Worm (Caenorhabditis elegans): Measurements from ENCODE around the gene F31E3.2.

The F31E3.2 gene

DNA sequence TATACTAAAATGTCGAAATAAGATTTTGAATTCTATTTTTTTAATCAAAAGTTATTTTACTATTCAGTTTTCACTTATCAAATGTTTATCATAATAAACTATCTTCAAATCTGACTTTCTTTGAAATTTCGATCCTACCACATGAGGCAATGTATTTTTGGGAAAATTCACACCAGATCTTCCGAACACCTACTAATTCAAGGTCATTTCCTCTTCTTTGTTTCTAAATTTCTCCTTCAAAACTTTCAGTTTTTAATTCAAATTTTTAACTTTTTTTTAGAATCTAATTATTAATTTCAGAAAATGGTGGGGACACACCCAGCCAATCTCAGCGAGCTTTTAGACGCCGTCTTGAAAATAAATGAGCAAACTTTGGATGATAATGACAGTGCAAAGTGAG, 5.8 kb downstream of the F31E3.2 start, which contains the start of gene ceh-20:
Gene ceh-20, plus strand, starts transcription at position 301 of the 400 bp plus-strand sequence.
- no peak for TF ChIP-seq nhr-237 (tag; optimal IDR thresholded peaks at IDR 0.05)
- no peak for TF ChIP-seq ceh-83 (GFP tag; optimal IDR thresholded peaks at IDR 0.05)
- no peak for TF ChIP-seq cnd-1 (tag; optimal IDR thresholded peaks at IDR 0.05)
- no peak for TF ChIP-seq zip-8 (tag; optimal IDR thresholded peaks at IDR 0.05)
- TF ChIP-seq ceh-43 (GFP tag; optimal IDR thresholded peaks at IDR 0.05): no peak
- no peak for TF ChIP-seq nhr-12 (tag; optimal IDR thresholded peaks at IDR 0.05)
- TF ChIP-seq lin-32 (GFP tag; optimal IDR thresholded peaks at IDR 0.05): no peak
- no peak for TF ChIP-seq ces-1 (GFP tag; optimal IDR thresholded peaks at IDR 0.05)
- no peak for TF ChIP-seq blmp-1 (tag; optimal IDR thresholded peaks at IDR 0.05)
- TF ChIP-seq snpc-4 (tag; optimal IDR thresholded peaks at IDR 0.05): no peak
- no peak for TF ChIP-seq ham-2 (GFP tag; optimal IDR thresholded peaks at IDR 0.05)
- no peak for TF ChIP-seq flh-1 (GFP tag; optimal IDR thresholded peaks at IDR 0.05)
- no peak for TF ChIP-seq M03D4.4 (tag; optimal IDR thresholded peaks at IDR 0.05)
- TF ChIP-seq ceh-39 (tag; optimal IDR thresholded peaks at IDR 0.05): no peak
- no peak for TF ChIP-seq elt-1 (tag; optimal IDR thresholded peaks at IDR 0.05; ENCODE audit: borderline replicate concordance, insufficient read depth)
- TF ChIP-seq lin-13 (tag; optimal IDR thresholded peaks at IDR 0.05): no peak
- TF ChIP-seq ztf-11 (tag; optimal IDR thresholded peaks at IDR 0.05): no peak
- TF ChIP-seq elt-3 (tag; optimal IDR thresholded peaks at IDR 0.05): no peak
- no peak for TF ChIP-seq unc-62 (GFP tag; optimal IDR thresholded peaks at IDR 0.05)

DNA sequence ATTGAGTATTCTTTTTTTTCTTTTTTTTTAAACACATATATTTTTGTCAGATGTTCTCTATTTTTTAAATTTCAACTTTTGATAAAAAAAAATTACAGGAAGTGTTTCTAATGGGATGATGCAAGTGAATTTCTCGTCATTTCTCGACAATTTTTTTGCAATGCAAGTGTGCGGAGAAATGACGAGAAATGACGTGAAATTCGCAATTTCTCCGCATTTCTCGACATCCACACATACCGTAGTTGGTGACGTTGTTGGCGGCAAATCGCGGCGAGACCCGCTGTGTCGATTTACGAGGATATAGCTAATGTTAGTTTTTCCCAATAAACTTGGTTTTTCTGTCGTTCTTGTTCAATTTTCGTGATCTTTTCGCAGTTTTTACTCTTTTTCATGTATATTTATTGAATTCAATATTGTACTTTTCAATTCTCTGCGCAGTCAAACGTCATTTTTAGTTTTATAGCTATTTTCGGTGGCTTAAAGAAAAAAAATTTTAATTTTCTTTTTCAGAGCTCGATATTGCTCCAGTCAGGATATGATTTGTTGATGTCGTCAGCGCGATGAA, 8.3 kb downstream of the F31E3.2 start, which contains the start of gene F31E3.6:
Gene F31E3.6, plus strand, starts transcription at position 93 of the 565 bp plus-strand sequence.
- TF ChIP-seq lsy-2 (tag; optimal IDR thresholded peaks at IDR 0.05): peak; percentile 35

DNA sequence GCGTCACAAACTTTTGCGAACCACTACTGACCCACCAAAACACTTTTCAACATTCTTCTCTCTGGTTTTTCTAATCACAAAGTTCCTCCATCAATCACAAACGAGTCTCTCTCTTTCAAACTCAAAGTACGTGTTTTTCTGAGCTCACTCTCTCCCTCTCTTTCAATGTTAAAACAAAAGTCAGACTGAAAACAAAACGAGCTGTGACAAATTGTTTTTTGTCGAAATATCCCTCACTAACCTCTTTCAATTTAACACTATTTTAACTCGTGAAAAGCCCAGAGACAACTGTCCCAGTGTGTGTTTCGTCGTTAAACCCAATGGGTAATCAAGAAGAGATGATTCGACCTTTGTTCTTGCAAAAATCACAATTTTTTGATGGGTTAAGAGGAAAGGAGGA, 14.3 kb downstream of the F31E3.2 start:
- TF ChIP-seq M03D4.4 (tag; optimal IDR thresholded peaks at IDR 0.05) (no peak), pha-4 (tag; optimal IDR thresholded peaks at IDR 0.05) (no peak), unc-62 (GFP tag; optimal IDR thresholded peaks at IDR 0.05) (peak; percentile 50), ceh-39 (tag; optimal IDR thresholded peaks at IDR 0.05) (no peak), hlh-1 (tag; optimal IDR thresholded peaks at IDR 0.05) (peak; percentile 52), cnd-1 (tag; optimal IDR thresholded peaks at IDR 0.05) (no peak)

DNA sequence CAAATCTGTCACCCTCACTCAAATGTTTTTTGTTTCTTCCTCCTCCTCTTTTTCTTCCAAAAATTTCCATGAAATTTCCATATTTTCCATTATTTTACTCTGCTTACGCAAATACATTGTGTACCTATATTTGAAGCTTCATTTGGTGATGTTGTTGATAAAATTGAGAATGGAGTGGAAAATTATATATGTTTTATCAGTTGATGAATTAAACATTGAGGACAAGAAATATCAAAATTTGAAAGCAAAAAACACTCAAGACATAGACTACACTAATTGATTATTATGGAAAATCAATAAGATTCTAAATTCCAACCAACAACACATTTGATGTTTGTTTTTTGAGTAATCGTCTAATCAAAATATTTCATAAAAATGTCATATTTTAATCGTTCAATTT, 15.4 kb downstream of the F31E3.2 start:
- TF ChIP-seq bed-3 (GFP tag; optimal IDR thresholded peaks at IDR 0.05) (no peak), nhr-2 (tag; optimal IDR thresholded peaks at IDR 0.05) (no peak), mep-1 (tag; optimal IDR thresholded peaks at IDR 0.05) (no peak), nhr-237 (tag; optimal IDR thresholded peaks at IDR 0.05) (no peak), pha-4 (tag; optimal IDR thresholded peaks at IDR 0.05) (no peak), M03D4.4 (tag; optimal IDR thresholded peaks at IDR 0.05) (no peak), zip-8 (tag; optimal IDR thresholded peaks at IDR 0.05) (no peak), mls-2 (tag; optimal IDR thresholded peaks at IDR 0.05) (no peak), nhr-28 (tag; optimal IDR thresholded peaks at IDR 0.05) (no peak), lsy-2 (tag; optimal IDR thresholded peaks at IDR 0.05) (no peak), unc-120 (tag; optimal IDR thresholded peaks at IDR 0.05; ENCODE audit: poor library complexity, severe bottlenecking) (no peak), sptf-1 (tag; optimal IDR thresholded peaks at IDR 0.05) (no peak), flh-1 (GFP tag; optimal IDR thresholded peaks at IDR 0.05) (no peak), cnd-1 (tag; optimal IDR thresholded peaks at IDR 0.05) (no peak), tbx-8 (GFP tag; optimal IDR thresholded peaks at IDR 0.05) (no peak), blmp-1 (tag; optimal IDR thresholded peaks at IDR 0.05) (no peak), ceh-43 (GFP tag; optimal IDR thresholded peaks at IDR 0.05) (no peak), elt-3 (tag; optimal IDR thresholded peaks at IDR 0.05) (no peak)

DNA sequence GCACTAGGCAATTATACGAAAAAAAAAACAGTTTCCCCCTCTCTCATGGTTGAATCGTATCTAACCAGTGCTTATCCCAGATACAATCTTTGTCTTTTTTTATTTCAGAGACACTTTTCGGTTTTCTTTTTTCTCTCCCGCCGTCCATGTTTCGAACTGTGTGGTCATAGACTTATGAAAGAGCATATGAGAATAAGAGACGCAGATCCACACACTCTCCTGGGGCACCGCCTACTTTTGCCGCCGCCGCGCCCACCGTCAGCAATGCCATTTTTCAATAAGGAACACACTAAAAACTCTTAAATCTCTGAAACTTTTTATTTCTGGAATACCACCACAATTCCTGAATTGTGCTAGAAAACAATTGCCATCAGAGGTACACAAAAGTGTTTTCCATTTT, 16.1 kb downstream of the F31E3.2 start, which contains the start of gene prk-1:
Gene prk-1, plus strand, starts transcription at position 269 of the 400 bp plus-strand sequence.
- TF ChIP-seq nhr-12 (tag; optimal IDR thresholded peaks at IDR 0.05) (no peak), lin-13 (tag; optimal IDR thresholded peaks at IDR 0.05) (no peak), ztf-11 (tag; optimal IDR thresholded peaks at IDR 0.05) (no peak), unc-120 (tag; optimal IDR thresholded peaks at IDR 0.05; ENCODE audit: poor library complexity, severe bottlenecking) (no peak), tbx-8 (GFP tag; optimal IDR thresholded peaks at IDR 0.05) (no peak), ces-1 (GFP tag; optimal IDR thresholded peaks at IDR 0.05) (no peak), nhr-237 (tag; optimal IDR thresholded peaks at IDR 0.05) (no peak), drap-1 (GFP tag; optimal IDR thresholded peaks at IDR 0.05) (no peak), ham-2 (GFP tag; optimal IDR thresholded peaks at IDR 0.05) (no peak), bed-3 (GFP tag; optimal IDR thresholded peaks at IDR 0.05) (no peak), nhr-28 (tag; optimal IDR thresholded peaks at IDR 0.05) (no peak), M03D4.4 (tag; optimal IDR thresholded peaks at IDR 0.05) (no peak), flh-1 (GFP tag; optimal IDR thresholded peaks at IDR 0.05) (no peak), ceh-83 (GFP tag; optimal IDR thresholded peaks at IDR 0.05) (no peak), elt-3 (tag; optimal IDR thresholded peaks at IDR 0.05) (no peak), cnd-1 (tag; optimal IDR thresholded peaks at IDR 0.05) (no peak), sem-2 (GFP tag; optimal IDR thresholded peaks at IDR 0.05) (no peak), snpc-4 (tag; optimal IDR thresholded peaks at IDR 0.05) (no peak), sptf-1 (tag; optimal IDR thresholded peaks at IDR 0.05) (no peak)

Measured in whole organism, mixed stage, embryonic.